Worm (Caenorhabditis elegans): ENCODE measurements around the gene pqn-89.

pqn-89 gene

ce11 chrIV:6506424-6506823, at the start of gene pqn-89:
Gene pqn-89, plus strand, starts transcription at chrIV:6506724.
- TF ChIP-seq ztf-23 (GFP tag; IDR thresholded peaks at IDR 0.05) (no peak), T22C8.4 (GFP tag; IDR thresholded peaks at IDR 0.05) (no peak), cog-1 (tag; optimal IDR thresholded peaks at IDR 0.05) (no peak), med-1 (GFP tag; optimal IDR thresholded peaks at IDR 0.05; ENCODE audit: insufficient read depth) (no peak), ref-1 (GFP tag; conservative IDR thresholded peaks at IDR 0.05) (no peak), flt-1 (GFP tag; IDR thresholded peaks at IDR 0.05) (no peak), klf-2 (GFP tag; conservative IDR thresholded peaks at IDR 0.05) (no peak), tab-1 (GFP tag; IDR thresholded peaks at IDR 0.05) (no peak), ztf-29 (GFP tag; IDR thresholded peaks at IDR 0.05) (no peak)

- no peak for TF ChIP-seq ztf-23 (GFP tag; IDR thresholded peaks at IDR 0.05)
- TF ChIP-seq klf-2 (GFP tag; conservative IDR thresholded peaks at IDR 0.05), result no peak
- no peak for TF ChIP-seq T22C8.4 (GFP tag; IDR thresholded peaks at IDR 0.05)
- TF ChIP-seq ref-1 (GFP tag; conservative IDR thresholded peaks at IDR 0.05), result no peak
- no peak for TF ChIP-seq tab-1 (GFP tag; IDR thresholded peaks at IDR 0.05)
- no peak for TF ChIP-seq cog-1 (tag; optimal IDR thresholded peaks at IDR 0.05)
- no peak for TF ChIP-seq flt-1 (GFP tag; IDR thresholded peaks at IDR 0.05)
- no peak for TF ChIP-seq ztf-29 (GFP tag; IDR thresholded peaks at IDR 0.05)
- TF ChIP-seq med-1 (GFP tag; optimal IDR thresholded peaks at IDR 0.05; ENCODE audit: insufficient read depth), result no peak
Measured at ce11 chrIV:6457472-6457871, 49.1 kb upstream of the pqn-89 start, which contains the start of gene lgc-10. Gene lgc-10, minus strand, starts transcription at chrIV:6457572.

ce11 chrIV:6460596-6460995, 45.9 kb upstream of the pqn-89 start:
- TF ChIP-seq med-1 (GFP tag; optimal IDR thresholded peaks at IDR 0.05; ENCODE audit: insufficient read depth), result no peak
- no peak for TF ChIP-seq klf-2 (GFP tag; conservative IDR thresholded peaks at IDR 0.05)
- TF ChIP-seq ztf-29 (GFP tag; IDR thresholded peaks at IDR 0.05), result no peak
- no peak for TF ChIP-seq T22C8.4 (GFP tag; IDR thresholded peaks at IDR 0.05)
- TF ChIP-seq ref-1 (GFP tag; conservative IDR thresholded peaks at IDR 0.05), result no peak
- no peak for TF ChIP-seq cog-1 (tag; optimal IDR thresholded peaks at IDR 0.05)
- TF ChIP-seq ztf-23 (GFP tag; IDR thresholded peaks at IDR 0.05), result no peak
- no peak for TF ChIP-seq tab-1 (GFP tag; IDR thresholded peaks at IDR 0.05)
- TF ChIP-seq flt-1 (GFP tag; IDR thresholded peaks at IDR 0.05), result no peak

ce11 chrIV:6464005-6464404, 42.5 kb upstream of the pqn-89 start, which contains the start of gene acr-25:
Gene acr-25, plus strand, starts transcription at chrIV:6464305.
- no peak for TF ChIP-seq med-1 (GFP tag; optimal IDR thresholded peaks at IDR 0.05; ENCODE audit: insufficient read depth)
- TF ChIP-seq ztf-29 (GFP tag; IDR thresholded peaks at IDR 0.05), result no peak
- TF ChIP-seq flt-1 (GFP tag; IDR thresholded peaks at IDR 0.05), result no peak
- no peak for TF ChIP-seq tab-1 (GFP tag; IDR thresholded peaks at IDR 0.05)
- TF ChIP-seq T22C8.4 (GFP tag; IDR thresholded peaks at IDR 0.05), result no peak
- no peak for TF ChIP-seq ztf-23 (GFP tag; IDR thresholded peaks at IDR 0.05)
- TF ChIP-seq klf-2 (GFP tag; conservative IDR thresholded peaks at IDR 0.05), result no peak
- TF ChIP-seq ref-1 (GFP tag; conservative IDR thresholded peaks at IDR 0.05), result no peak
- TF ChIP-seq cog-1 (tag; optimal IDR thresholded peaks at IDR 0.05), result no peak

ce11 chrIV:6471216-6471615, 35.3 kb upstream of the pqn-89 start, which contains the start of gene tmed-13:
Gene tmed-13, minus strand, starts transcription at chrIV:6471384.
- no peak for TF ChIP-seq ztf-23 (GFP tag; IDR thresholded peaks at IDR 0.05)
- no peak for TF ChIP-seq cog-1 (tag; optimal IDR thresholded peaks at IDR 0.05)
- no peak for TF ChIP-seq T22C8.4 (GFP tag; IDR thresholded peaks at IDR 0.05)
- no peak for TF ChIP-seq flt-1 (GFP tag; IDR thresholded peaks at IDR 0.05)
- no peak for TF ChIP-seq med-1 (GFP tag; optimal IDR thresholded peaks at IDR 0.05; ENCODE audit: insufficient read depth)
- TF ChIP-seq ztf-29 (GFP tag; IDR thresholded peaks at IDR 0.05), result no peak

ce11 chrIV:6473140-6473539, 33.4 kb upstream of the pqn-89 start, which contains the start of gene Y73B6BL.27:
Gene Y73B6BL.27, minus strand, starts transcription at chrIV:6473240.
- TF ChIP-seq ztf-29 (GFP tag; IDR thresholded peaks at IDR 0.05), result no peak
- no peak for TF ChIP-seq klf-2 (GFP tag; conservative IDR thresholded peaks at IDR 0.05)
- no peak for TF ChIP-seq cog-1 (tag; optimal IDR thresholded peaks at IDR 0.05)
- TF ChIP-seq tab-1 (GFP tag; IDR thresholded peaks at IDR 0.05), result no peak
- no peak for TF ChIP-seq ref-1 (GFP tag; conservative IDR thresholded peaks at IDR 0.05)
- no peak for TF ChIP-seq med-1 (GFP tag; optimal IDR thresholded peaks at IDR 0.05; ENCODE audit: insufficient read depth)

ce11 chrIV:6474751-6475150, 31.8 kb upstream of the pqn-89 start:
- TF ChIP-seq tab-1 (GFP tag; IDR thresholded peaks at IDR 0.05) (no peak), flt-1 (GFP tag; IDR thresholded peaks at IDR 0.05) (0 out of 2 replicates have a peak, but pooled peaks have one; percentile 22), cog-1 (tag; optimal IDR thresholded peaks at IDR 0.05) (peak; percentile 66)

ce11 chrIV:6480221-6480620, 26.3 kb upstream of the pqn-89 start, which contains the start of gene tyr-6:
Gene tyr-6, plus strand, starts transcription at chrIV:6480521.
- TF ChIP-seq flt-1 (GFP tag; IDR thresholded peaks at IDR 0.05), result no peak

ce11 chrIV:6480978-6481377, 25.5 kb upstream of the pqn-89 start:
- TF ChIP-seq ztf-29 (GFP tag; IDR thresholded peaks at IDR 0.05) (no peak), ztf-23 (GFP tag; IDR thresholded peaks at IDR 0.05) (0 out of 2 replicates have a peak, but pooled peaks have one; percentile 51), T22C8.4 (GFP tag; IDR thresholded peaks at IDR 0.05) (0 out of 2 replicates have a peak, but pooled peaks have one; percentile 23), cog-1 (tag; optimal IDR thresholded peaks at IDR 0.05) (no peak), tab-1 (GFP tag; IDR thresholded peaks at IDR 0.05) (peak; percentile 74; the same call in 1 of the 2 replicates), ref-1 (GFP tag; conservative IDR thresholded peaks at IDR 0.05) (0 out of 2 replicates have a peak, but pooled peaks have one; percentile 43), med-1 (GFP tag; optimal IDR thresholded peaks at IDR 0.05; ENCODE audit: insufficient read depth) (no peak)

- TF ChIP-seq flt-1 (GFP tag; IDR thresholded peaks at IDR 0.05), result no peak
- TF ChIP-seq T22C8.4 (GFP tag; IDR thresholded peaks at IDR 0.05), result no peak
- TF ChIP-seq ref-1 (GFP tag; conservative IDR thresholded peaks at IDR 0.05), result no peak
- no peak for TF ChIP-seq klf-2 (GFP tag; conservative IDR thresholded peaks at IDR 0.05)
- TF ChIP-seq tab-1 (GFP tag; IDR thresholded peaks at IDR 0.05), result no peak
- no peak for TF ChIP-seq cog-1 (tag; optimal IDR thresholded peaks at IDR 0.05)
Measured at ce11 chrIV:6487047-6487446, 19.5 kb upstream of the pqn-89 start, which contains the start of gene Y73B6BL.37. Gene Y73B6BL.37, plus strand, starts transcription at chrIV:6487347.
